Worm (Caenorhabditis elegans): ENCODE results near the gene nex-4.

nex-4 gene

DNA sequence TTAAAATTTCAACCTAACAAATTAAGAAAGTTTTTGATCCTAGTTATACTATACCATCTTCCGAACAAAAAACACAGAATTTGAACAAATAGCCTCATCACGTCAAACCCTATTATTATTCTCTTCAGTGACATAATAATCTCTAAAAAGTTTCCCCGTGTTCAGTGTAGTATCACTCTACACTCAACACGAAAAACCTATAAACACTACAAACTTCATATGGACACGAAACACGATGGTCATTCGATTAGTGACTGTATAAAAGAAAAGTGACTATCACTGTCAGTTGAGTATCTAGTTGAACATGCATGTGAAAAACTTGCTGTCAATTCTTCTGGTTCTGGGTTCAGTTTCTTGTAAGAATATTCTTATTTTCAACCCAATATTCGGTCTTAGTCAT, 52.5 kb downstream of the nex-4 start, which contains the start of gene ugt-8:
Gene ugt-8, plus strand, starts transcription at position 235 of the 400 bp plus-strand sequence.
- no peak for TF ChIP-seq ceh-79 (tag; optimal IDR thresholded peaks at IDR 0.05)
- TF ChIP-seq hmg-1.2 (GFP tag; IDR thresholded peaks at IDR 0.05), result no peak
- no peak for TF ChIP-seq egl-44 (GFP tag; IDR thresholded peaks at IDR 0.05)
- no peak for TF ChIP-seq nfyb-1 (GFP tag; IDR thresholded peaks at IDR 0.05)
- no peak for TF ChIP-seq ama-1 (optimal IDR thresholded peaks at IDR 0.05)
- TF ChIP-seq ama-1 (GFP tag; optimal IDR thresholded peaks at IDR 0.05), result no peak
- TF ChIP-seq T26A5.8 (tag; optimal IDR thresholded peaks at IDR 0.05), result no peak
- TF ChIP-seq hlh-26 (GFP tag; conservative IDR thresholded peaks at IDR 0.05), result no peak
- TF ChIP-seq F57A8.1 (GFP tag; optimal IDR thresholded peaks at IDR 0.05), result no peak
- TF ChIP-seq Y79H2A.3 (GFP tag; conservative IDR thresholded peaks at IDR 0.05), result no peak
- TF ChIP-seq B0035.1 (tag; optimal IDR thresholded peaks at IDR 0.05), result no peak

ce11 chrV:4905953-4906352, 54.7 kb downstream of the nex-4 start, which contains the start of gene ugt-14:
ugt-14 (plus strand) TSS chrV:4906253.
- TF ChIP-seq B0336.3 (GFP tag; IDR thresholded peaks at IDR 0.05) (no peak), ztf-25 (GFP tag; IDR thresholded peaks at IDR 0.05) (no peak), mel-28 (tag; optimal IDR thresholded peaks at IDR 0.05; ENCODE audit: borderline replicate concordance) (no peak), zim-3 (tag; optimal IDR thresholded peaks at IDR 0.05) (no peak), ceh-27 (GFP tag; optimal IDR thresholded peaks at IDR 0.05) (no peak), B0035.1 (tag; optimal IDR thresholded peaks at IDR 0.05) (no peak), lin-54 (GFP tag; optimal IDR thresholded peaks at IDR 0.05) (no peak), ccch-3 (GFP tag; optimal IDR thresholded peaks at IDR 0.05) (no peak), zfh-2 (GFP tag; conservative IDR thresholded peaks at IDR 0.05) (no peak), tbp1 (GFP tag; optimal IDR thresholded peaks at IDR 0.05) (no peak), ztf-28 (GFP tag; IDR thresholded peaks at IDR 0.05) (no peak), C17E4.6 (GFP tag; IDR thresholded peaks at IDR 0.05) (no peak), ceh-40 (GFP tag; IDR thresholded peaks at IDR 0.05) (no peak), bed-1 (GFP tag; IDR thresholded peaks at IDR 0.05) (no peak), nhr-90 (tag; optimal IDR thresholded peaks at IDR 0.05) (no peak), C06A6.2 (GFP tag; conservative IDR thresholded peaks at IDR 0.05) (no peak), cebp-2 (GFP tag; IDR thresholded peaks at IDR 0.05) (no peak), die-1 (tag; optimal IDR thresholded peaks at IDR 0.05) (no peak), nfya-1 (tag; optimal IDR thresholded peaks at IDR 0.05; ENCODE audit: borderline replicate concordance, insufficient read depth) (no peak), hmg-1.2 (GFP tag; IDR thresholded peaks at IDR 0.05) (no peak)

Measured in whole organism, young adult.